Fruit fly (Drosophila melanogaster) whole organism: ENCODE measurements around the gene Ant2.

Source experiments
- CG8478 ChIP-seq: fragments of >200 bp; optimal IDR thresholded peaks from 2 replicates; lab custom pipeline; 2018; ENCODE audit warnings: inconsistent platforms
- EcR ChIP-seq, 2 experiments: fragments of >200 bp; optimal IDR thresholded peaks; 2 replicates each; lab custom pipeline; 2017; ENCODE audit warnings: missing biosample characterization in 2 of 2, missing genetic modification characterization in 2 of 2, missing genetic modification reagents in 2 of 2
- usp ChIP-seq: fragments of >200 bp; optimal IDR thresholded peaks from 2 replicates; lab custom pipeline; 2017; ENCODE audit warnings: missing biosample characterization, missing genetic modification characterization, mixed read lengths

- TF ChIP-seq CG8478 (lab: Kevin White, UChicago), result no peak
- TF ChIP-seq EcR (GFP tag; optimal IDR thresholded peaks at IDR 0.05; lab: Kevin White, UChicago), result no peak
- no peak for TF ChIP-seq usp (GFP tag; lab: Kevin White, UChicago)
These were observed 47.8 kb downstream of the Ant2 start for dm6 chrX:10738835-10739371.
